Fruit fly (Drosophila melanogaster) whole organism, embryonic: ENCODE results near the gene CG43658.
A peak's percentile ranks its signal among the peaks of the same experiment; 100 is the strongest.

Experiments used
- CG1024 ChIP-seq: fragments of 200-800 bp; sonication (Bioruptor generic); IDR thresholded peaks from 2 replicates; pipeline ENCODE4 v1.3.6; 2022; ENCODE audit warnings: missing biosample characterization, missing genetic modification characterization
- CG10543 ChIP-seq: fragments of 200-800 bp; sonication (Bioruptor generic); optimal IDR thresholded peaks from 3 replicates; lab custom pipeline; 2017; ENCODE audit warnings: missing biosample characterization, mild to moderate bottlenecking, missing genetic modification characterization, moderate library complexity
- CG10654 ChIP-seq: fragments of 200-800 bp; sonication (Bioruptor generic); optimal IDR thresholded peaks from 2 replicates; lab custom pipeline; 2016; ENCODE audit warnings: missing biosample characterization, missing genetic modification characterization
- CG12104 ChIP-seq: fragments of 200-800 bp; sonication (Bioruptor generic); optimal IDR thresholded peaks from 3 replicates; lab custom pipeline; 2016; ENCODE audit warnings: missing biosample characterization, missing genetic modification characterization
- CG12155 ChIP-seq: fragments of 200-800 bp; sonication (Bioruptor generic); optimal IDR thresholded peaks from 3 replicates; lab custom pipeline; 2016; ENCODE audit warnings: missing biosample characterization, missing genetic modification characterization
- CG13296 ChIP-seq: fragments of 200-800 bp; sonication (Bioruptor generic); optimal IDR thresholded peaks from 3 replicates; lab custom pipeline; 2018; ENCODE audit warnings: missing biosample characterization, mild to moderate bottlenecking, missing genetic modification characterization
- CG14441 ChIP-seq: fragments of 200-800 bp; sonication (Bioruptor generic); IDR thresholded peaks from 2 replicates; pipeline ENCODE4 v1.3.6; 2022; ENCODE audit warnings: missing biosample characterization, missing genetic modification characterization
- CG16779 ChIP-seq: fragments of 200-800 bp; sonication (Bioruptor generic); IDR thresholded peaks from 2 replicates; pipeline ENCODE4 v1.3.6; 2022; ENCODE audit warnings: missing biosample characterization, missing genetic modification characterization
- CG16813 ChIP-seq: fragments of 200-800 bp; sonication (Bioruptor generic); IDR thresholded peaks from 3 replicates; pipeline ENCODE4 v1.3.6; 2022; ENCODE audit warnings: missing biosample characterization, missing genetic modification characterization; ENCODE audit not compliant: partially characterized antibody
- CG16863 ChIP-seq: fragments of 200-800 bp; sonication (Bioruptor generic); optimal IDR thresholded peaks from 3 replicates; lab custom pipeline; 2016; ENCODE audit warnings: missing biosample characterization, missing genetic modification characterization
- CG17568 ChIP-seq: fragments of 200-800 bp; sonication (Bioruptor generic); optimal IDR thresholded peaks from 2 replicates; lab custom pipeline; 2018; ENCODE audit warnings: missing biosample characterization, mild to moderate bottlenecking, missing genetic modification characterization, moderate library complexity
- CG17912 ChIP-seq: fragments of 200-800 bp; sonication (Bioruptor generic); optimal IDR thresholded peaks from 2 replicates; lab custom pipeline; 2018; ENCODE audit warnings: missing biosample characterization, mild to moderate bottlenecking, missing genetic modification characterization
- CG18619 ChIP-seq: fragments of 200-800 bp; sonication (Bioruptor generic); optimal IDR thresholded peaks from 3 replicates; lab custom pipeline; 2017; ENCODE audit warnings: missing biosample characterization, mild to moderate bottlenecking, missing genetic modification characterization
- CG2116 ChIP-seq: fragments of 200-800 bp; sonication (Bioruptor generic); optimal IDR thresholded peaks from 3 replicates; lab custom pipeline; 2018; ENCODE audit warnings: missing biosample characterization, mild to moderate bottlenecking, missing genetic modification characterization
- CG2129 ChIP-seq: fragments of 200-800 bp; sonication (Bioruptor generic); IDR thresholded peaks from 2 replicates; pipeline ENCODE4 v1.3.6; 2022; ENCODE audit warnings: missing biosample characterization, missing genetic modification characterization; ENCODE audit not compliant: partially characterized antibody
- CG32532 ChIP-seq: fragments of 200-800 bp; sonication (Bioruptor generic); IDR thresholded peaks from 2 replicates; pipeline ENCODE4 v1.3.6; 2022; ENCODE audit warnings: missing biosample characterization, missing genetic modification characterization
- CG32767 ChIP-seq: fragments of 200-800 bp; sonication (Bioruptor generic); IDR thresholded peaks from 2 replicates; pipeline ENCODE4 v1.3.6; 2022; ENCODE audit warnings: missing biosample characterization, missing genetic modification characterization
- CG34422 ChIP-seq: fragments of 200-800 bp; sonication (Bioruptor generic); IDR thresholded peaks from 3 replicates; pipeline ENCODE4 v1.3.6; 2022; ENCODE audit warnings: missing biosample characterization, missing genetic modification characterization
- CG3847 ChIP-seq: fragments of 200-800 bp; sonication (Bioruptor generic); IDR thresholded peaks from 2 replicates; pipeline ENCODE4 v1.3.6; 2022; ENCODE audit warnings: missing biosample characterization, missing genetic modification characterization
- CG43689 ChIP-seq: fragments of 200-800 bp; sonication (Bioruptor generic); IDR thresholded peaks from 2 replicates; pipeline ENCODE4 v1.3.6; 2022; ENCODE audit warnings: missing biosample characterization, missing genetic modification characterization
- CG8388 ChIP-seq: fragments of 200-800 bp; sonication (Bioruptor generic); optimal IDR thresholded peaks from 2 replicates; lab custom pipeline; 2019; ENCODE audit warnings: missing biosample characterization, mild to moderate bottlenecking, missing genetic modification characterization, moderate library complexity
- CG9876 ChIP-seq: fragments of 200-800 bp; sonication (Bioruptor generic); optimal IDR thresholded peaks from 2 replicates; lab custom pipeline; 2016; ENCODE audit warnings: missing biosample characterization, missing genetic modification characterization
- CrebB ChIP-seq: fragments of 200-800 bp; sonication (Bioruptor generic); optimal IDR thresholded peaks from 3 replicates; lab custom pipeline; 2018; ENCODE audit warnings: missing biosample characterization, mild to moderate bottlenecking, missing genetic modification characterization
- Drgx ChIP-seq: fragments of 200-800 bp; sonication (Bioruptor generic); IDR thresholded peaks from 2 replicates; pipeline ENCODE4 v1.3.6; 2022; ENCODE audit warnings: missing biosample characterization, missing genetic modification characterization
- ERR ChIP-seq: fragments of 200-800 bp; sonication (Bioruptor generic); optimal IDR thresholded peaks from 2 replicates; lab custom pipeline; 2016; ENCODE audit warnings: missing biosample characterization, missing genetic modification characterization
- Elba2 ChIP-seq: fragments of 200-800 bp; sonication (Bioruptor generic); optimal IDR thresholded peaks from 3 replicates; lab custom pipeline; 2016; ENCODE audit warnings: missing biosample characterization, missing genetic modification characterization
- Ets65A ChIP-seq: fragments of 200-800 bp; sonication (Bioruptor generic); peaks from one replicate; lab custom pipeline; 2016; ENCODE audit warnings: missing biosample characterization, missing genetic modification characterization
- Ets97D ChIP-seq: fragments of 200-800 bp; sonication (Bioruptor generic); optimal IDR thresholded peaks from 3 replicates; lab custom pipeline; 2016; ENCODE audit warnings: missing biosample characterization, missing genetic modification characterization
- HHEX ChIP-seq: fragments of 200-800 bp; sonication (Bioruptor generic); optimal IDR thresholded peaks from 3 replicates; lab custom pipeline; 2017; ENCODE audit warnings: missing biosample characterization, mild to moderate bottlenecking, missing genetic modification characterization, missing genetic modification reagents
- Hey ChIP-seq: fragments of 200-800 bp; sonication (Bioruptor generic); optimal IDR thresholded peaks from 3 replicates; lab custom pipeline; 2018; ENCODE audit warnings: missing biosample characterization, mild to moderate bottlenecking, missing genetic modification characterization
- HmgZ ChIP-seq: fragments of 200-800 bp; sonication (Bioruptor generic); optimal IDR thresholded peaks from 2 replicates; lab custom pipeline; 2018; ENCODE audit warnings: missing biosample characterization, mild to moderate bottlenecking, missing genetic modification characterization
- NC2α ChIP-seq: fragments of 200-800 bp; sonication (Bioruptor generic); optimal IDR thresholded peaks from 2 replicates; lab custom pipeline; 2016; ENCODE audit warnings: missing biosample characterization, missing genetic modification characterization
- Nf-YC ChIP-seq: fragments of 200-800 bp; optimal IDR thresholded peaks from 3 replicates; lab custom pipeline; 2019; ENCODE audit warnings: missing biosample characterization, mild to moderate bottlenecking, missing genetic modification characterization, moderate library complexity
- Oli ChIP-seq: fragments of 200-800 bp; sonication (Bioruptor generic); optimal IDR thresholded peaks from 2 replicates; lab custom pipeline; 2018; ENCODE audit warnings: missing biosample characterization, mild to moderate bottlenecking, missing genetic modification characterization, moderate library complexity
- PHDP ChIP-seq: fragments of 200-800 bp; sonication (Bioruptor generic); optimal IDR thresholded peaks from 3 replicates; lab custom pipeline; 2018; ENCODE audit warnings: missing biosample characterization, mild to moderate bottlenecking, missing genetic modification characterization, moderate library complexity
- ase ChIP-seq: fragments of 200-800 bp; sonication (Bioruptor generic); IDR thresholded peaks from 3 replicates; pipeline ENCODE4 v1.3.6; 2022; ENCODE audit warnings: missing biosample characterization, missing genetic modification characterization
- bbx ChIP-seq: fragments of 200-800 bp; sonication (Bioruptor generic); IDR thresholded peaks from 2 replicates; pipeline ENCODE4 v1.3.6; 2022; ENCODE audit warnings: missing biosample characterization, missing genetic modification characterization; ENCODE audit not compliant: partially characterized antibody
- cas ChIP-seq: fragments of 200-800 bp; sonication (Bioruptor generic); IDR thresholded peaks from 2 replicates; pipeline ENCODE4 v1.3.6; 2022; ENCODE audit warnings: missing biosample characterization, missing genetic modification characterization
- crol ChIP-seq: fragments of 200-800 bp; sonication (Bioruptor generic); IDR thresholded peaks from 2 replicates; pipeline ENCODE4 v1.3.6; 2022; ENCODE audit warnings: missing biosample characterization, missing genetic modification characterization
- cwo ChIP-seq: fragments of 200-800 bp; sonication (Bioruptor generic); optimal IDR thresholded peaks from 3 replicates; lab custom pipeline; 2017; ENCODE audit warnings: missing biosample characterization, missing genetic modification characterization, mild to moderate bottlenecking, moderate library complexity, missing genetic modification reagents
- danr ChIP-seq: fragments of 200-800 bp; sonication (Bioruptor generic); IDR thresholded peaks from 2 replicates; pipeline ENCODE4 v1.3.6; 2022; ENCODE audit warnings: missing biosample characterization, missing genetic modification characterization
- en ChIP-seq: fragments of 200-800 bp; sonication (Bioruptor generic); optimal IDR thresholded peaks from 2 replicates; lab custom pipeline; 2016; ENCODE audit warnings: missing biosample characterization, missing genetic modification characterization
- fd3F ChIP-seq: fragments of 200-800 bp; sonication (Bioruptor generic); optimal IDR thresholded peaks from 2 replicates; lab custom pipeline; 2018; ENCODE audit warnings: missing biosample characterization, mild to moderate bottlenecking, missing genetic modification characterization, moderate library complexity
- gsb ChIP-seq: fragments of 200-800 bp; sonication (Bioruptor generic); IDR thresholded peaks from 2 replicates; pipeline ENCODE4 v1.3.6; 2022; ENCODE audit warnings: missing biosample characterization, missing genetic modification characterization
- ken ChIP-seq: fragments of 200-800 bp; sonication (Bioruptor generic); IDR thresholded peaks from 3 replicates; pipeline ENCODE4 v1.3.6; 2022; ENCODE audit warnings: missing biosample characterization, missing genetic modification characterization
- kni ChIP-seq: fragments of 200-800 bp; sonication (Bioruptor generic); optimal IDR thresholded peaks from 3 replicates; lab custom pipeline; 2017; ENCODE audit warnings: mild to moderate bottlenecking, missing biosample characterization, missing genetic modification reagents, missing genetic modification characterization
- pb ChIP-seq: fragments of 200-800 bp; sonication (Bioruptor generic); optimal IDR thresholded peaks from 3 replicates; lab custom pipeline; 2016; ENCODE audit warnings: missing biosample characterization, missing genetic modification characterization
- peb ChIP-seq: fragments of 200-800 bp; sonication (Bioruptor generic); IDR thresholded peaks from 2 replicates; pipeline ENCODE4 v1.3.6; 2022; ENCODE audit warnings: missing biosample characterization, missing genetic modification characterization
- sisA ChIP-seq: fragments of 200-800 bp; sonication (Bioruptor generic); IDR thresholded peaks from 2 replicates; pipeline ENCODE4 v1.3.6; 2022; ENCODE audit warnings: missing biosample characterization, missing genetic modification characterization
- tll ChIP-seq, 2 experiments: fragments of 200-800 bp in 1 of 2; fragments of >200 bp in 1 of 2; sonication (Bioruptor generic) in 1 of 2; optimal IDR thresholded peaks; 2 replicates each; lab custom pipeline; 2017 to 2019; ENCODE audit warnings: missing biosample characterization in 2 of 2, missing genetic modification characterization in 2 of 2, mild to moderate bottlenecking in 1 of 2, moderate library complexity in 1 of 2
- twi ChIP-seq: fragments of 200-800 bp; optimal IDR thresholded peaks from 2 replicates; lab custom pipeline; 2019; ENCODE audit warnings: missing biosample characterization, mild to moderate bottlenecking, missing genetic modification characterization, moderate library complexity

Gene CG43658

DNA sequence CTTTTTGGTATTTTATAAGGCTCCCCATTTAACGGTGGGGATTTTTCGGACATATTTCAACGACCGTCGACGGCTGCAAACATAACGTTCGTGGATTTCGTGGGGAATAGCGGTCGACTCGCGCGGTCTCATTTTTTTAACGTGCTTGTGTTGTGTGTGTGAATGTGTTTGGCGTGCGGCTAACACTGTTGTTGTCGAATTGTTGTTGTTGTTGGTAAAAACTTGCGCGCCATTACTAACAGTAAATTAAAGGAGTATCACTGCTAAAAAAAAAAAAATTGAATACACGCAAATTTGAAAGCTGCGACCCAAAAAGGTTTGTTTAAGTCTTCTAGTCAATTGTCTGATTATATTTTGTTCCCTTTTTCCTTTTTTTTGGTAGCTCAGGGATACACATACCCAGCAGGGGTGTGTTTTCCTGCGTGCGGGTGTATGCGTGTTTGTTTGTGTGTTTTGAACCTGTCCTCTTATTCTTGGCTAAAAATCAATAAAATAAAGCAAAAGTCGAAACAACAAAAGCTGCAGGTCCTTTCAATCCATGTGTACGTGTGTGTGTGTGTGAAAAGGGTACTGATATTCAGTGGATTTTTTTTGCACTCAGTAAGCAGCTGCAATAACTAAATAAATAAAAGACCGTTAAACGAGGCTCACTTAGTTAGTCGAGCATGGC lies 18.9 kb upstream of the CG43658 start, which contains the start of gene CG12991 (continued):
- TF ChIP-seq Drgx (GFP tag; lab: Robert Waterston, UW) (0 out of 2 replicates have a peak, but pooled peaks have one; percentile 8), twi (tag; lab: Kevin White, UChicago) (no peak), CG3847 (GFP tag; lab: Robert Waterston, UW) (no peak), CG2129 (GFP tag; lab: Robert Waterston, UW) (no peak), Nf-YC (no peak), ken (GFP tag; lab: Robert Waterston, UW) (no peak), CG16813 (GFP tag; lab: Robert Waterston, UW) (no peak), CG32532 (peak; percentile 52; the same call in 1 of the 2 replicates), sisA (GFP tag; lab: Robert Waterston, UW) (no peak), pb (no peak), Ets65A (no peak), CG12155 (no peak), en (GFP tag; lab: Kevin White, UChicago) (no peak), bbx (GFP tag; lab: Robert Waterston, UW) (no peak), HmgZ (tag; lab: Kevin White, UChicago) (peak; percentile 21), CG13296 (GFP tag; lab: Kevin White, UChicago) (peak; percentile 15), CG16863 (GFP tag; lab: Kevin White, UChicago) (no peak), CG32767 (GFP tag; lab: Robert Waterston, UW) (no peak), fd3F (no peak), NC2α (GFP tag; lab: Kevin White, UChicago) (no peak), CG34422 (peak; percentile 29; the same call in 1 of the 3 replicates), CG10543 (GFP tag; lab: Kevin White, UChicago) (no peak), PHDP (tag; lab: Kevin White, UChicago) (peak; percentile 5), CG9876 (no peak), Hey (tag; lab: Kevin White, UChicago) (no peak), CG43689 (GFP tag; lab: Robert Waterston, UW) (no peak), CG17568 (GFP tag; lab: Kevin White, UChicago) (no peak), kni (GFP tag; lab: Kevin White, UChicago) (no peak), cas (GFP tag; lab: Robert Waterston, UW) (no peak), tll (GFP tag; optimal IDR thresholded peaks at IDR 0.05; lab: Kevin White, UChicago) (no peak), CG17912 (GFP tag; lab: Kevin White, UChicago) (no peak), Oli (tag; lab: Kevin White, UChicago) (no peak), Ets97D (GFP tag; lab: Kevin White, UChicago) (no peak), cwo (GFP tag; lab: Kevin White, UChicago) (no peak), CG2116 (no peak), Elba2 (GFP tag; lab: Kevin White, UChicago) (no peak), CG12104 (GFP tag; lab: Kevin White, UChicago) (no peak), ERR (GFP tag; lab: Kevin White, UChicago) (no peak), CG8388 (no peak), ase (GFP tag; lab: Robert Waterston, UW) (no peak), CG18619 (GFP tag; lab: Kevin White, UChicago) (no peak), CG10654 (GFP tag; lab: Kevin White, UChicago) (no peak), danr (GFP tag; lab: Robert Waterston, UW) (no peak), crol (GFP tag; lab: Robert Waterston, UW) (no peak), peb (GFP tag; lab: Robert Waterston, UW) (no peak), CG1024 (GFP tag; lab: Robert Waterston, UW) (no peak), HHEX (GFP tag; lab: Kevin White, UChicago) (no peak), gsb (GFP tag; lab: Robert Waterston, UW) (no peak), CrebB (tag; lab: Kevin White, UChicago) (no peak), CG16779 (GFP tag; lab: Robert Waterston, UW) (no peak), CG14441 (no peak)
